Fruit fly (Drosophila melanogaster) whole organism, embryonic: ENCODE data around the gene CG4009.

Experiments used
- Adf1 ChIP-seq: fragments of 200-800 bp; sonication (Bioruptor generic); IDR thresholded peaks from 2 replicates; pipeline ENCODE4 v1.3.6; 2022; ENCODE audit warnings: missing biosample characterization, missing genetic modification characterization
- Aef1 ChIP-seq: fragments of 200-800 bp; sonication (Bioruptor generic); IDR thresholded peaks from 3 replicates; pipeline ENCODE4 v1.3.6; 2022; ENCODE audit warnings: missing biosample characterization, missing genetic modification characterization
- BEAF-32 ChIP-seq: fragments of 200-800 bp; sonication (Bioruptor generic); optimal IDR thresholded peaks from 3 replicates; lab custom pipeline; 2017; ENCODE audit warnings: missing biosample characterization, missing genetic modification characterization, mild to moderate bottlenecking, moderate library complexity, missing genetic modification reagents
- CG10321 ChIP-seq: fragments of 200-800 bp; sonication (Bioruptor generic); IDR thresholded peaks from 2 replicates; pipeline ENCODE4 v1.3.6; 2022; ENCODE audit warnings: missing biosample characterization, missing genetic modification characterization
- CG10543 ChIP-seq: fragments of 200-800 bp; sonication (Bioruptor generic); optimal IDR thresholded peaks from 3 replicates; lab custom pipeline; 2017; ENCODE audit warnings: missing biosample characterization, mild to moderate bottlenecking, missing genetic modification characterization, moderate library complexity
- CG10979 ChIP-seq: fragments of 200-800 bp; sonication (Bioruptor generic); optimal IDR thresholded peaks from 2 replicates; lab custom pipeline; 2018; ENCODE audit warnings: missing biosample characterization, mild to moderate bottlenecking, missing genetic modification characterization, moderate library complexity
- CG12071 ChIP-seq: fragments of 200-800 bp; sonication (Bioruptor generic); optimal IDR thresholded peaks from 3 replicates; lab custom pipeline; 2018; ENCODE audit warnings: missing biosample characterization, mild to moderate bottlenecking, missing genetic modification characterization
- CG12769 ChIP-seq: fragments of 200-800 bp; sonication (Bioruptor generic); optimal IDR thresholded peaks from 2 replicates; lab custom pipeline; 2019; ENCODE audit warnings: missing biosample characterization, mild to moderate bottlenecking, missing genetic modification characterization, moderate library complexity
- CG17385 ChIP-seq: fragments of 200-800 bp; sonication (Bioruptor generic); optimal IDR thresholded peaks from 3 replicates; lab custom pipeline; 2018; ENCODE audit warnings: missing biosample characterization, mild to moderate bottlenecking, missing genetic modification characterization
- CG2875 ChIP-seq: fragments of 200-800 bp; sonication (Bioruptor generic); optimal IDR thresholded peaks from 2 replicates; lab custom pipeline; 2017; ENCODE audit warnings: missing biosample characterization, mild to moderate bottlenecking, missing genetic modification characterization, missing genetic modification reagents
- CG31224 ChIP-seq: fragments of 200-800 bp; sonication (Bioruptor generic); IDR thresholded peaks from 2 replicates; pipeline ENCODE4 v1.3.6; 2022; ENCODE audit warnings: missing biosample characterization, missing genetic modification characterization
- CG33213 ChIP-seq: fragments of 200-800 bp; sonication (Bioruptor generic); optimal IDR thresholded peaks from 3 replicates; lab custom pipeline; 2016; ENCODE audit warnings: missing biosample characterization, missing genetic modification characterization
- CG34422 ChIP-seq: fragments of 200-800 bp; sonication (Bioruptor generic); IDR thresholded peaks from 3 replicates; pipeline ENCODE4 v1.3.6; 2022; ENCODE audit warnings: missing biosample characterization, missing genetic modification characterization
- CG3847 ChIP-seq: fragments of 200-800 bp; sonication (Bioruptor generic); IDR thresholded peaks from 2 replicates; pipeline ENCODE4 v1.3.6; 2022; ENCODE audit warnings: missing biosample characterization, missing genetic modification characterization
- CG42726 ChIP-seq: fragments of 200-800 bp; sonication (Bioruptor generic); IDR thresholded peaks from 2 replicates; pipeline ENCODE4 v1.3.6; 2022; ENCODE audit warnings: missing biosample characterization, missing genetic modification characterization; ENCODE audit not compliant: partially characterized antibody
- CG5953 ChIP-seq: fragments of 200-800 bp; sonication (Bioruptor generic); IDR thresholded peaks from 2 replicates; pipeline ENCODE4 v1.3.6; 2022; ENCODE audit warnings: missing biosample characterization, missing genetic modification characterization
- CG6813 ChIP-seq: fragments of 200-800 bp; sonication (Bioruptor generic); optimal IDR thresholded peaks from 2 replicates; lab custom pipeline; 2017; ENCODE audit warnings: missing biosample characterization, missing genetic modification characterization, mild to moderate bottlenecking, moderate library complexity, missing genetic modification reagents
- CG7372 ChIP-seq: fragments of 200-800 bp; sonication (Bioruptor generic); IDR thresholded peaks from 2 replicates; pipeline ENCODE4 v1.3.6; 2022; ENCODE audit warnings: missing biosample characterization, missing genetic modification characterization
- Camta ChIP-seq: fragments of 200-800 bp; sonication (Bioruptor generic); optimal IDR thresholded peaks from 2 replicates; lab custom pipeline; 2016; ENCODE audit warnings: missing biosample characterization, missing genetic modification characterization
- D ChIP-seq, 2 experiments: fragments of 200-800 bp in 1 of 2; fragments of >200 bp in 1 of 2; sonication (Bioruptor generic) in 1 of 2; optimal IDR thresholded peaks; 2 replicates in 1 of 2; 3 replicates in 1 of 2; lab custom pipeline; 2017; ENCODE audit warnings: mild to moderate bottlenecking in 1 of 2, missing biosample characterization in 1 of 2, missing genetic modification characterization in 1 of 2, missing genetic modification reagents in 1 of 2
- Ets65A ChIP-seq: fragments of 200-800 bp; sonication (Bioruptor generic); peaks from one replicate; lab custom pipeline; 2016; ENCODE audit warnings: missing biosample characterization, missing genetic modification characterization
- HLH4C ChIP-seq: fragments of 200-800 bp; sonication (Bioruptor generic); IDR thresholded peaks from 3 replicates; pipeline ENCODE4 v1.3.6; 2022; ENCODE audit warnings: missing biosample characterization, missing genetic modification characterization; ENCODE audit not compliant: partially characterized antibody
- Hr51 ChIP-seq, 2 experiments: fragments of 200-800 bp; sonication (Bioruptor generic); optimal IDR thresholded peaks; 2 replicates in 1 of 2; 3 replicates in 1 of 2; lab custom pipeline; 2016 to 2018; ENCODE audit warnings: missing biosample characterization in 2 of 2, missing genetic modification characterization in 2 of 2, mild to moderate bottlenecking in 1 of 2, moderate library complexity in 1 of 2
- Med ChIP-seq: fragments of 200-800 bp; sonication (Bioruptor generic); peaks from one replicate; lab custom pipeline; 2016; ENCODE audit warnings: missing biosample characterization, missing genetic modification characterization, mild to moderate bottlenecking, inconsistent platforms, moderate library complexity
- Myb ChIP-seq: fragments of 200-800 bp; sonication (Bioruptor generic); optimal IDR thresholded peaks from 2 replicates; lab custom pipeline; 2016; ENCODE audit warnings: missing biosample characterization, missing genetic modification characterization
- NC2α ChIP-seq: fragments of 200-800 bp; sonication (Bioruptor generic); optimal IDR thresholded peaks from 2 replicates; lab custom pipeline; 2016; ENCODE audit warnings: missing biosample characterization, missing genetic modification characterization
- Six4 ChIP-seq: fragments of 200-800 bp; sonication (Bioruptor generic); optimal IDR thresholded peaks from 2 replicates; lab custom pipeline; 2016; ENCODE audit warnings: missing biosample characterization, missing genetic modification characterization
- ab ChIP-seq: fragments of 200-800 bp; sonication (Bioruptor generic); optimal IDR thresholded peaks from 2 replicates; lab custom pipeline; 2016; ENCODE audit warnings: missing biosample characterization, missing genetic modification characterization
- ato ChIP-seq: fragments of 200-800 bp; sonication (Bioruptor generic); IDR thresholded peaks from 2 replicates; pipeline ENCODE4 v1.3.6; 2022; ENCODE audit warnings: missing biosample characterization, missing genetic modification characterization; ENCODE audit not compliant: partially characterized antibody
- bbx ChIP-seq: fragments of 200-800 bp; sonication (Bioruptor generic); IDR thresholded peaks from 2 replicates; pipeline ENCODE4 v1.3.6; 2022; ENCODE audit warnings: missing biosample characterization, missing genetic modification characterization; ENCODE audit not compliant: partially characterized antibody
- chinmo ChIP-seq: fragments of 200-800 bp; sonication (Bioruptor generic); IDR thresholded peaks from 4 replicates; pipeline ENCODE4 v1.3.6; 2022; ENCODE audit warnings: missing biosample characterization, missing genetic modification characterization; ENCODE audit not compliant: partially characterized antibody
- ci ChIP-seq: fragments of 200-800 bp; sonication (Bioruptor generic); IDR thresholded peaks from 3 replicates; pipeline ENCODE4 v1.3.6; 2022; ENCODE audit warnings: missing biosample characterization, missing genetic modification characterization
- crp ChIP-seq, 2 experiments: fragments of 200-800 bp; sonication (Bioruptor generic); optimal IDR thresholded peaks; 2 replicates in 1 of 2; 3 replicates in 1 of 2; lab custom pipeline; 2017; ENCODE audit warnings: missing biosample characterization in 2 of 2, missing genetic modification characterization in 2 of 2, mild to moderate bottlenecking in 1 of 2, moderate library complexity in 1 of 2
- fd102C ChIP-seq: fragments of 200-800 bp; sonication (Bioruptor generic); optimal IDR thresholded peaks from 2 replicates; lab custom pipeline; 2018; ENCODE audit warnings: missing biosample characterization, mild to moderate bottlenecking, missing genetic modification characterization, moderate library complexity
- fd3F ChIP-seq: fragments of 200-800 bp; sonication (Bioruptor generic); optimal IDR thresholded peaks from 2 replicates; lab custom pipeline; 2018; ENCODE audit warnings: missing biosample characterization, mild to moderate bottlenecking, missing genetic modification characterization, moderate library complexity
- fd96Cb ChIP-seq: fragments of 200-800 bp; sonication (Bioruptor generic); optimal IDR thresholded peaks from 2 replicates; lab custom pipeline; 2018; ENCODE audit warnings: missing biosample characterization, mild to moderate bottlenecking, missing genetic modification characterization, moderate library complexity
- gcm2 ChIP-seq: fragments of 200-800 bp; sonication (Bioruptor generic); optimal IDR thresholded peaks from 2 replicates; lab custom pipeline; 2016; ENCODE audit warnings: missing biosample characterization, missing genetic modification characterization
- hb ChIP-seq: fragments of 200-800 bp; sonication (Bioruptor generic); IDR thresholded peaks from 3 replicates; pipeline ENCODE4 v1.3.6; 2022; ENCODE audit warnings: missing biosample characterization, missing genetic modification characterization; ENCODE audit not compliant: partially characterized antibody
- her ChIP-seq: fragments of 200-800 bp; sonication (Bioruptor generic); optimal IDR thresholded peaks from 2 replicates; lab custom pipeline; 2016; ENCODE audit warnings: missing biosample characterization, missing genetic modification characterization
- kni ChIP-seq: fragments of 200-800 bp; sonication (Bioruptor generic); optimal IDR thresholded peaks from 3 replicates; lab custom pipeline; 2017; ENCODE audit warnings: mild to moderate bottlenecking, missing biosample characterization, missing genetic modification reagents, missing genetic modification characterization
- nau ChIP-seq: fragments of 200-800 bp; sonication (Bioruptor generic); optimal IDR thresholded peaks from 3 replicates; lab custom pipeline; 2017; ENCODE audit warnings: missing biosample characterization, mild to moderate bottlenecking, missing genetic modification characterization, missing genetic modification reagents
- peb ChIP-seq: fragments of 200-800 bp; sonication (Bioruptor generic); IDR thresholded peaks from 2 replicates; pipeline ENCODE4 v1.3.6; 2022; ENCODE audit warnings: missing biosample characterization, missing genetic modification characterization
- psq ChIP-seq: fragments of 200-800 bp; sonication (Bioruptor generic); optimal IDR thresholded peaks from 2 replicates; lab custom pipeline; 2017; ENCODE audit warnings: missing biosample characterization, missing genetic modification characterization
- sd ChIP-seq: fragments of 200-800 bp; sonication (Bioruptor generic); optimal IDR thresholded peaks from 3 replicates; lab custom pipeline; 2018; ENCODE audit warnings: missing biosample characterization, mild to moderate bottlenecking, missing genetic modification characterization, moderate library complexity
- sr ChIP-seq: fragments of 200-800 bp; sonication (Bioruptor generic); IDR thresholded peaks from 3 replicates; pipeline ENCODE4 v1.3.6; 2022; ENCODE audit warnings: missing biosample characterization, missing genetic modification characterization
- ssp ChIP-seq: fragments of 200-800 bp; sonication (Bioruptor generic); IDR thresholded peaks from 2 replicates; pipeline ENCODE4 v1.3.6; 2022; ENCODE audit warnings: missing biosample characterization, missing genetic modification characterization
- twi ChIP-seq: fragments of 200-800 bp; optimal IDR thresholded peaks from 2 replicates; lab custom pipeline; 2019; ENCODE audit warnings: missing biosample characterization, mild to moderate bottlenecking, missing genetic modification characterization, moderate library complexity
- yki ChIP-seq: fragments of >200 bp; optimal IDR thresholded peaks from 3 replicates; lab custom pipeline; 2018

Gene CG4009

dm6 chr3R:17066828-17067430, 31.1 kb upstream of the CG4009 start (continued):
- peak; percentile 15; the same call in 1 of the 2 replicates for TF ChIP-seq bbx (GFP tag; lab: Robert Waterston, UW)
- TF ChIP-seq Six4 (GFP tag; lab: Kevin White, UChicago), result no peak
- TF ChIP-seq fd102C (GFP tag; lab: Kevin White, UChicago), result no peak
- no peak for TF ChIP-seq psq (GFP tag; lab: Kevin White, UChicago)
- TF ChIP-seq CG34422 (GFP tag; lab: Robert Waterston, UW), result 0 out of 3 replicates have a peak, but pooled peaks have one; percentile 18
- no peak for TF ChIP-seq gcm2 (GFP tag; lab: Kevin White, UChicago)
- no peak for TF ChIP-seq CG17385 (GFP tag; lab: Kevin White, UChicago)
- TF ChIP-seq Aef1 (GFP tag; lab: Robert Waterston, UW), result no peak
- TF ChIP-seq CG31224 (GFP tag; lab: Robert Waterston, UW), result 0 out of 2 replicates have a peak, but pooled peaks have one; percentile 4
- TF ChIP-seq NC2α (GFP tag; lab: Kevin White, UChicago), result no peak
- no peak for TF ChIP-seq CG10321 (GFP tag; lab: Robert Waterston, UW)
- TF ChIP-seq hb, result no peak
- no peak for TF ChIP-seq fd3F (GFP tag; lab: Kevin White, UChicago)
- TF ChIP-seq chinmo (GFP tag; lab: Robert Waterston, UW), result 0 out of 4 replicates have a peak, but pooled peaks have one; percentile 52
- TF ChIP-seq CG7372 (GFP tag; lab: Robert Waterston, UW), result peak; percentile 81; the same call in 1 of the 2 replicates
- no peak for TF ChIP-seq Myb (GFP tag; lab: Kevin White, UChicago)
- TF ChIP-seq CG10543 (GFP tag; lab: Kevin White, UChicago), result peak; percentile 46
- peak; percentile 73; the same call in 2 of the 3 replicates for TF ChIP-seq sr (GFP tag; lab: Robert Waterston, UW)
- peak; percentile 34; the same call in 1 of the 2 replicates for TF ChIP-seq Adf1 (GFP tag; lab: Robert Waterston, UW)
- TF ChIP-seq crp (GFP tag; optimal IDR thresholded peaks at IDR 0.05; lab: Kevin White, UChicago), result no peak
- TF ChIP-seq CG2875 (GFP tag; lab: Kevin White, UChicago), result no peak
- TF ChIP-seq CG12071 (GFP tag; lab: Kevin White, UChicago), result no peak
- no peak for TF ChIP-seq HLH4C (GFP tag; lab: Robert Waterston, UW)
- peak; percentile 57 for TF ChIP-seq Ets65A (GFP tag; lab: Kevin White, UChicago)
- no peak for TF ChIP-seq nau (GFP tag; lab: Kevin White, UChicago)
- peak; percentile 85 for TF ChIP-seq Med (GFP tag; lab: Kevin White, UChicago)
- TF ChIP-seq sd, result peak; percentile 79
- TF ChIP-seq BEAF-32 (GFP tag; lab: Kevin White, UChicago), result no peak
- TF ChIP-seq ssp (GFP tag; lab: Robert Waterston, UW), result 0 out of 2 replicates have a peak, but pooled peaks have one; percentile 11
- no peak for TF ChIP-seq kni
- TF ChIP-seq, all 482 proteins: peak for 20

- TF ChIP-seq Med (GFP tag; lab: Kevin White, UChicago) (peak; percentile 29), yki (lab: Kevin White, UChicago) (no peak), CG10321 (GFP tag; lab: Robert Waterston, UW) (no peak), CG3847 (no peak), twi (tag; lab: Kevin White, UChicago) (peak; percentile 67), fd96Cb (tag; lab: Kevin White, UChicago) (no peak), Camta (no peak), sr (GFP tag; lab: Robert Waterston, UW) (peak; percentile 63; the same call in 2 of the 3 replicates), ci (0 out of 3 replicates have a peak, but pooled peaks have one; percentile 38), D (optimal IDR thresholded peaks at IDR 0.05; lab: Kevin White, UChicago) (no peak), D (GFP tag; optimal IDR thresholded peaks at IDR 0.05; lab: Kevin White, UChicago) (no peak), CG10979 (no peak), peb (GFP tag; lab: Robert Waterston, UW) (no peak), CG33213 (GFP tag; lab: Kevin White, UChicago) (no peak), CG5953 (GFP tag; lab: Robert Waterston, UW) (no peak), Hr51 (GFP tag; optimal IDR thresholded peaks at IDR 0.05; lab: Kevin White, UChicago) (no peak), CG42726 (no peak), her (GFP tag; lab: Kevin White, UChicago) (no peak), ab (no peak), ato (no peak), CG12769 (tag; lab: Kevin White, UChicago) (peak; percentile 60), CG6813 (GFP tag; lab: Kevin White, UChicago) (no peak)
Observed at dm6 chr3R:17066077-17066476, 30.2 kb upstream of the CG4009 start.
